Fruit fly (Drosophila melanogaster) whole organism, embryonic: ENCODE results near the gene Edg91.

Source experiments
- Atf-2 ChIP-seq: fragments of 200-800 bp; sonication (Bioruptor generic); optimal IDR thresholded peaks from 2 replicates; lab custom pipeline; 2016; ENCODE audit warnings: missing biosample characterization, missing genetic modification characterization
- CG10543 ChIP-seq: fragments of 200-800 bp; sonication (Bioruptor generic); optimal IDR thresholded peaks from 3 replicates; lab custom pipeline; 2017; ENCODE audit warnings: missing biosample characterization, mild to moderate bottlenecking, missing genetic modification characterization, moderate library complexity
- CG10979 ChIP-seq: fragments of 200-800 bp; sonication (Bioruptor generic); optimal IDR thresholded peaks from 2 replicates; lab custom pipeline; 2018; ENCODE audit warnings: missing biosample characterization, mild to moderate bottlenecking, missing genetic modification characterization, moderate library complexity
- CG12104 ChIP-seq: fragments of 200-800 bp; sonication (Bioruptor generic); optimal IDR thresholded peaks from 3 replicates; lab custom pipeline; 2016; ENCODE audit warnings: missing biosample characterization, missing genetic modification characterization
- CG12155 ChIP-seq: fragments of 200-800 bp; sonication (Bioruptor generic); optimal IDR thresholded peaks from 3 replicates; lab custom pipeline; 2016; ENCODE audit warnings: missing biosample characterization, missing genetic modification characterization
- CG15269 ChIP-seq: fragments of 200-800 bp; sonication (Bioruptor generic); optimal IDR thresholded peaks from 2 replicates; lab custom pipeline; 2018; ENCODE audit warnings: missing biosample characterization, mild to moderate bottlenecking, missing genetic modification characterization, moderate library complexity
- CG16813 ChIP-seq: fragments of 200-800 bp; sonication (Bioruptor generic); IDR thresholded peaks from 3 replicates; pipeline ENCODE4 v1.3.6; 2022; ENCODE audit warnings: missing biosample characterization, missing genetic modification characterization; ENCODE audit not compliant: partially characterized antibody
- CG17328 ChIP-seq: fragments of 200-800 bp; sonication (Bioruptor generic); IDR thresholded peaks from 2 replicates; pipeline ENCODE4 v1.3.6; 2022; ENCODE audit warnings: missing biosample characterization, missing genetic modification characterization
- CG17361 ChIP-seq: fragments of 200-800 bp; sonication (Bioruptor generic); IDR thresholded peaks from 3 replicates; pipeline ENCODE4 v1.3.6; 2022; ENCODE audit warnings: missing biosample characterization, missing genetic modification characterization
- CG2116 ChIP-seq: fragments of 200-800 bp; sonication (Bioruptor generic); optimal IDR thresholded peaks from 3 replicates; lab custom pipeline; 2018; ENCODE audit warnings: missing biosample characterization, mild to moderate bottlenecking, missing genetic modification characterization
- CG2678 ChIP-seq: fragments of 200-800 bp; sonication (Bioruptor generic); optimal IDR thresholded peaks from 3 replicates; lab custom pipeline; 2019; ENCODE audit warnings: missing biosample characterization, mild to moderate bottlenecking, missing genetic modification characterization, moderate library complexity
- CG3163 ChIP-seq: fragments of 200-800 bp; sonication (Bioruptor generic); optimal IDR thresholded peaks from 3 replicates; lab custom pipeline; 2016; ENCODE audit warnings: missing biosample characterization, missing genetic modification characterization
- CG42726 ChIP-seq: fragments of 200-800 bp; sonication (Bioruptor generic); IDR thresholded peaks from 2 replicates; pipeline ENCODE4 v1.3.6; 2022; ENCODE audit warnings: missing biosample characterization, missing genetic modification characterization; ENCODE audit not compliant: partially characterized antibody
- CG4328 ChIP-seq: fragments of 200-800 bp; sonication (Bioruptor generic); optimal IDR thresholded peaks from 3 replicates; lab custom pipeline; 2017; ENCODE audit warnings: missing biosample characterization, missing genetic modification reagents, missing genetic modification characterization
- CG5953 ChIP-seq: fragments of 200-800 bp; sonication (Bioruptor generic); IDR thresholded peaks from 2 replicates; pipeline ENCODE4 v1.3.6; 2022; ENCODE audit warnings: missing biosample characterization, missing genetic modification characterization
- CG7271 ChIP-seq: fragments of 200-800 bp; sonication (Bioruptor generic); optimal IDR thresholded peaks from 2 replicates; lab custom pipeline; 2018; ENCODE audit warnings: missing biosample characterization, mild to moderate bottlenecking, missing genetic modification characterization, moderate library complexity
- CG8478 ChIP-seq: fragments of >200 bp; optimal IDR thresholded peaks from 2 replicates; lab custom pipeline; 2018
- CG8765 ChIP-seq: fragments of 200-800 bp; sonication (Bioruptor generic); IDR thresholded peaks from 2 replicates; pipeline ENCODE4 v1.3.6; 2022; ENCODE audit warnings: missing biosample characterization, missing genetic modification characterization
- Deaf1 ChIP-seq: fragments of 200-800 bp; optimal IDR thresholded peaks from 3 replicates; lab custom pipeline; 2019; ENCODE audit warnings: missing biosample characterization, mild to moderate bottlenecking, missing genetic modification characterization, moderate library complexity
- Dfd ChIP-seq, 2 experiments: fragments of >200 bp; optimal IDR thresholded peaks; 2 replicates each; lab custom pipeline; 2017; ENCODE audit warnings: missing biosample characterization in 2 of 2, missing genetic modification characterization in 2 of 2
- Dp ChIP-seq: fragments of 200-800 bp; sonication (Bioruptor generic); optimal IDR thresholded peaks from 2 replicates; lab custom pipeline; 2018; ENCODE audit warnings: missing biosample characterization, mild to moderate bottlenecking, missing genetic modification characterization, moderate library complexity
- Elba2 ChIP-seq: fragments of 200-800 bp; sonication (Bioruptor generic); optimal IDR thresholded peaks from 3 replicates; lab custom pipeline; 2016; ENCODE audit warnings: missing biosample characterization, missing genetic modification characterization
- Hr51 ChIP-seq, 2 experiments: fragments of 200-800 bp; sonication (Bioruptor generic); optimal IDR thresholded peaks; 2 replicates in 1 of 2; 3 replicates in 1 of 2; lab custom pipeline; 2016 to 2018; ENCODE audit warnings: missing biosample characterization in 2 of 2, missing genetic modification characterization in 2 of 2, mild to moderate bottlenecking in 1 of 2, moderate library complexity in 1 of 2
- Max ChIP-seq: fragments of 200-800 bp; sonication (Bioruptor generic); optimal IDR thresholded peaks from 2 replicates; lab custom pipeline; 2016; ENCODE audit warnings: missing biosample characterization, mild to moderate bottlenecking, missing genetic modification characterization
- Oli ChIP-seq: fragments of 200-800 bp; sonication (Bioruptor generic); optimal IDR thresholded peaks from 2 replicates; lab custom pipeline; 2018; ENCODE audit warnings: missing biosample characterization, mild to moderate bottlenecking, missing genetic modification characterization, moderate library complexity
- Sox100B ChIP-seq: fragments of 200-800 bp; sonication (Bioruptor generic); optimal IDR thresholded peaks from 3 replicates; lab custom pipeline; 2018; ENCODE audit warnings: missing biosample characterization, mild to moderate bottlenecking, missing genetic modification characterization
- abd-A ChIP-seq: fragments of 200-800 bp; sonication (Bioruptor generic); optimal IDR thresholded peaks from 3 replicates; lab custom pipeline; 2019; ENCODE audit warnings: missing biosample characterization, mild to moderate bottlenecking, missing genetic modification characterization, moderate library complexity
- amos ChIP-seq: fragments of 200-800 bp; sonication (Bioruptor generic); IDR thresholded peaks from 2 replicates; pipeline ENCODE4 v1.3.6; 2022; ENCODE audit warnings: missing biosample characterization, missing genetic modification characterization; ENCODE audit not compliant: partially characterized antibody
- ato ChIP-seq: fragments of 200-800 bp; sonication (Bioruptor generic); IDR thresholded peaks from 2 replicates; pipeline ENCODE4 v1.3.6; 2022; ENCODE audit warnings: missing biosample characterization, missing genetic modification characterization; ENCODE audit not compliant: partially characterized antibody
- bbx ChIP-seq: fragments of 200-800 bp; sonication (Bioruptor generic); IDR thresholded peaks from 2 replicates; pipeline ENCODE4 v1.3.6; 2022; ENCODE audit warnings: missing biosample characterization, missing genetic modification characterization; ENCODE audit not compliant: partially characterized antibody
- btn ChIP-seq: fragments of 200-800 bp; sonication (Bioruptor generic); optimal IDR thresholded peaks from 2 replicates; lab custom pipeline; 2016; ENCODE audit warnings: missing biosample characterization, missing genetic modification characterization
- caup ChIP-seq: fragments of 200-800 bp; sonication (Bioruptor generic); optimal IDR thresholded peaks from 3 replicates; lab custom pipeline; 2017; ENCODE audit warnings: missing biosample characterization, mild to moderate bottlenecking, missing genetic modification characterization, moderate library complexity; ENCODE audit not compliant: severe bottlenecking
- chinmo ChIP-seq: fragments of 200-800 bp; sonication (Bioruptor generic); IDR thresholded peaks from 4 replicates; pipeline ENCODE4 v1.3.6; 2022; ENCODE audit warnings: missing biosample characterization, missing genetic modification characterization; ENCODE audit not compliant: partially characterized antibody
- chm ChIP-seq: fragments of 200-800 bp; sonication (Bioruptor generic); IDR thresholded peaks from 2 replicates; pipeline ENCODE4 v1.3.6; 2022; ENCODE audit warnings: missing biosample characterization, missing genetic modification characterization
- chn ChIP-seq: fragments of 200-800 bp; sonication (Bioruptor generic); optimal IDR thresholded peaks from 2 replicates; lab custom pipeline; 2016; ENCODE audit warnings: missing biosample characterization, missing genetic modification characterization
- croc ChIP-seq: fragments of 200-800 bp; sonication (Bioruptor generic); conservative IDR thresholded peaks from 3 replicates; pipeline ENCODE4 v1.3.6; 2022; ENCODE audit warnings: missing biosample characterization, missing genetic modification characterization
- gsb-n ChIP-seq: fragments of 200-800 bp; sonication (Bioruptor generic); optimal IDR thresholded peaks from 3 replicates; lab custom pipeline; 2018; ENCODE audit warnings: missing biosample characterization, mild to moderate bottlenecking, missing genetic modification characterization
- h ChIP-seq: fragments of >200 bp; optimal IDR thresholded peaks from 2 replicates; lab custom pipeline; 2017
- ham ChIP-seq: fragments of 200-800 bp; sonication (Bioruptor generic); IDR thresholded peaks from 2 replicates; pipeline ENCODE4 v1.3.6; 2022; ENCODE audit warnings: missing biosample characterization, missing genetic modification characterization
- hkb ChIP-seq, 2 experiments: fragments of 200-800 bp in 1 of 2; fragments of >200 bp in 1 of 2; sonication (Bioruptor generic) in 1 of 2; IDR thresholded peaks in 1 of 2; optimal IDR thresholded peaks in 1 of 2; 2 replicates each; pipeline versions ENCODE4 v1.3.6 to Lab custom; 2017 to 2022; ENCODE audit warnings: missing biosample characterization in 1 of 2, missing genetic modification characterization in 1 of 2
- jigr1 ChIP-seq: fragments of 200-800 bp; sonication (Bioruptor generic); IDR thresholded peaks from 3 replicates; pipeline ENCODE4 v1.3.6; 2022; ENCODE audit warnings: missing biosample characterization, missing genetic modification characterization
- mirr ChIP-seq: fragments of 200-800 bp; sonication (Bioruptor generic); optimal IDR thresholded peaks from 3 replicates; lab custom pipeline; 2018; ENCODE audit warnings: missing biosample characterization, mild to moderate bottlenecking, missing genetic modification characterization
- otp ChIP-seq: fragments of 200-800 bp; sonication (Bioruptor generic); IDR thresholded peaks from 3 replicates; pipeline ENCODE4, ENCODE4 v1.3.6; 2022; ENCODE audit warnings: missing biosample characterization, missing genetic modification characterization
- sd ChIP-seq: fragments of 200-800 bp; sonication (Bioruptor generic); optimal IDR thresholded peaks from 3 replicates; lab custom pipeline; 2018; ENCODE audit warnings: missing biosample characterization, mild to moderate bottlenecking, missing genetic modification characterization, moderate library complexity
- sens ChIP-seq: fragments of 200-800 bp; sonication (Bioruptor generic); peaks from one replicate; lab custom pipeline; 2016; ENCODE audit warnings: missing biosample characterization, missing genetic modification characterization
- tll ChIP-seq, 2 experiments: fragments of 200-800 bp in 1 of 2; fragments of >200 bp in 1 of 2; sonication (Bioruptor generic) in 1 of 2; optimal IDR thresholded peaks; 2 replicates each; lab custom pipeline; 2017 to 2019; ENCODE audit warnings: missing biosample characterization in 2 of 2, missing genetic modification characterization in 2 of 2, mild to moderate bottlenecking in 1 of 2, moderate library complexity in 1 of 2
- vnd ChIP-seq: fragments of 200-800 bp; sonication (Bioruptor generic); IDR thresholded peaks from 3 replicates; pipeline ENCODE4 v1.3.6; 2022; ENCODE audit warnings: missing biosample characterization, missing genetic modification characterization; ENCODE audit not compliant: partially characterized antibody
- vvl ChIP-seq: fragments of 200-800 bp; sonication (Bioruptor generic); IDR thresholded peaks from 2 replicates; pipeline ENCODE4 v1.3.6; 2022; ENCODE audit warnings: missing biosample characterization, missing genetic modification characterization

The Edg91 gene

dm6 chr3R:17631176-17631865 is 20.0 kb upstream of the Edg91 start (continued):
- TF ChIP-seq tll (GFP tag; optimal IDR thresholded peaks at IDR 0.05; lab: Kevin White, UChicago) (no peak), CG10979 (peak; percentile 2), vvl (GFP tag; lab: Robert Waterston, UW) (peak; percentile 69), h (lab: Kevin White, UChicago) (no peak), CG5953 (GFP tag; lab: Robert Waterston, UW) (no peak), CG12104 (no peak), CG10543 (no peak), abd-A (tag; lab: Kevin White, UChicago) (peak; percentile 69), Hr51 (GFP tag; optimal IDR thresholded peaks at IDR 0.05; lab: Kevin White, UChicago) (peak in 1 of 2 experiments; percentile 18), mirr (GFP tag; lab: Kevin White, UChicago) (no peak), sd (peak; percentile 93), CG17328 (GFP tag; lab: Robert Waterston, UW) (no peak), CG8765 (GFP tag; lab: Robert Waterston, UW) (no peak), CG17361 (GFP tag; lab: Robert Waterston, UW) (peak; percentile 31; the same call in 1 of the 3 replicates), CG15269 (tag; lab: Kevin White, UChicago) (no peak), vnd (GFP tag; lab: Robert Waterston, UW) (no peak), hkb (optimal IDR thresholded peaks at IDR 0.05; lab: Kevin White, UChicago) (no peak), hkb (GFP tag; IDR thresholded peaks at IDR 0.05; lab: Robert Waterston, UW) (0 out of 2 replicates have a peak, but pooled peaks have one; percentile 7), Sox100B (peak; percentile 15), chn (GFP tag; lab: Kevin White, UChicago) (no peak), ham (no peak), btn (GFP tag; lab: Kevin White, UChicago) (no peak), CG12155 (GFP tag; lab: Kevin White, UChicago) (no peak), CG4328 (GFP tag; lab: Kevin White, UChicago) (no peak), croc (GFP tag; lab: Robert Waterston, UW) (no peak), Dp (GFP tag; lab: Kevin White, UChicago) (no peak), caup (GFP tag; lab: Kevin White, UChicago) (no peak), CG2678 (peak; percentile 27), chinmo (GFP tag; lab: Robert Waterston, UW) (peak; percentile 50; the same call in 1 of the 4 replicates), CG8478 (lab: Kevin White, UChicago) (no peak), CG42726 (GFP tag; lab: Robert Waterston, UW) (0 out of 2 replicates have a peak, but pooled peaks have one; percentile 22), Max (GFP tag; lab: Kevin White, UChicago) (no peak), otp (GFP tag; lab: Robert Waterston, UW) (no peak), Oli (tag; lab: Kevin White, UChicago) (no peak), sens (GFP tag; lab: Kevin White, UChicago) (no peak), CG3163 (GFP tag; lab: Kevin White, UChicago) (no peak), CG2116 (GFP tag; lab: Kevin White, UChicago) (no peak), Deaf1 (tag; lab: Kevin White, UChicago) (no peak), Dfd (GFP tag; optimal IDR thresholded peaks at IDR 0.05; lab: Kevin White, UChicago) (no peak), CG7271 (tag; lab: Kevin White, UChicago) (no peak), Atf-2 (GFP tag; lab: Kevin White, UChicago) (no peak), Elba2 (no peak), chm (GFP tag; lab: Robert Waterston, UW) (no peak), amos (GFP tag; lab: Robert Waterston, UW) (peak; percentile 48; the same call in 1 of the 2 replicates), bbx (GFP tag; lab: Robert Waterston, UW) (no peak; the same call in 1 of the 2 replicates), gsb-n (peak; percentile 1), ato (GFP tag; lab: Robert Waterston, UW) (0 out of 2 replicates have a peak, but pooled peaks have one; percentile 7), jigr1 (no peak), CG16813 (GFP tag; lab: Robert Waterston, UW) (no peak)
